Fruit fly (Drosophila melanogaster): Measurements from ENCODE around the gene Cpr76Bb.

DNA sequence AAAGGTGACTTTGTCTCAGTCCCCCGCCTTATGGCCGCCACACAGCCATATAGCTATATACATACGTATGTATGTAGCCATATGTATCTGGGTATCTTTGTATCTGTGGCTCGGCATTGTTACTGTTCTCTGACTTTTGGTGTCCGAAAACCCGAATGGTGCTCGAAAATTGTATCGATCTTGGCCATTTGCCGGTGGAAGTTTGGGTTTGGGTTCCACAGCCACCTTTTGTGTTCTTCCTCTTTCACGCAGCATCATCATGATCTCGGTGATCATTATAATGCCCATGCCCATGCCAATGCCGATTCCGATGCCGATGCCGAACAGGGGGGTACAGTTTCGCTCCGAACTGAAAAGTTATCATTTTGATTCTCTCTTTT is 38.5 kb downstream of the Cpr76Bb start:
- TF ChIP-seq brk (GFP tag; optimal IDR thresholded peaks at IDR 0.05) = no peak
- no peak for TF ChIP-seq Myc (optimal IDR thresholded peaks at IDR 0.05)
- TF ChIP-seq fru (GFP tag; optimal IDR thresholded peaks at IDR 0.05) = peak; percentile 49
- TF ChIP-seq pan (optimal IDR thresholded peaks at IDR 0.05) = no peak
- no peak for TF ChIP-seq Sp1 (GFP tag; optimal IDR thresholded peaks at IDR 0.05)
- no peak for TF ChIP-seq sv (GFP tag; optimal IDR thresholded peaks at IDR 0.05)
- TF ChIP-seq Dfd (GFP tag; optimal IDR thresholded peaks at IDR 0.05) = no peak
- peak; percentile 0 for TF ChIP-seq psq (GFP tag; optimal IDR thresholded peaks at IDR 0.05)
- no peak for TF ChIP-seq br (GFP tag; optimal IDR thresholded peaks at IDR 0.05)

Measured in whole organism, wandering third instar larva.